Worm (Caenorhabditis elegans): ENCODE data around the gene R53.4.

DNA sequence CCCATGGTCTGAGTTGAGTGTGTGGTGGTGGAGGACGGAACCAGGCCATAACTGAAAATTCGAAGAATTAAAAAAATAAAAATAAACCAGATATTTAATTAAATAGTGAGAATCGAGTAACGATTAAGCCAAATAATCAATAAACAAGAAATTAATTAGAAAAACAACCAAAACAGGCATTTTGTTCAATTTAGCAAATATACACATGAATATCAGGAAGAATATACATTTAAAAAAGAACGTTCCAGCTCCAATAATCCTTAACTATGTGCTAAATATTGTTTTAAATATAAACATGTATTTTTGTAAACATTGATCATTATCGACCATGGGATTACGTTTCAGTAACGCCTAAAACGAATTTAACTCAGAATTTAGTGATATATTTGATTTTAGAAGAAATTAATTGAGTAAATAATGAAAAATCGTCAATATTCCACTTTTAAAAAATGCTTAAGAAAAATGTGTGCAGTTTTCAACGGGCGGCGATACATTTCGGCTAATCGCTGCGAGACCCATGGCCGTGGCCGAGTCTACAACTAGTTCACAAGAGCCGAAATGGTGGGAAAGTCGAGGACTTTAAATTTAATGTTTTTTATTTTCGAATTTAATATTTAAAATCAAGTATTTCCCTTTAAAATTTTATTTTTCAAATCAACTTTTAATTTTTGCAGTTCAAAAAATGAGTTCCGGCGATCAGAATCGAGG is at the start of gene R53.4, which contains the start of gene psf-1:
- TF ChIP-seq sea-2 (GFP tag; IDR thresholded peaks at IDR 0.05) (no peak), B0336.3 (GFP tag; IDR thresholded peaks at IDR 0.05) (no peak), ama-1 (optimal IDR thresholded peaks at IDR 0.05) (no peak), ama-1 (GFP tag; optimal IDR thresholded peaks at IDR 0.05) (no peak)

Measured in whole organism, young adult.